Worm (Caenorhabditis elegans): ENCODE results near the gene F36H9.10.

DNA sequence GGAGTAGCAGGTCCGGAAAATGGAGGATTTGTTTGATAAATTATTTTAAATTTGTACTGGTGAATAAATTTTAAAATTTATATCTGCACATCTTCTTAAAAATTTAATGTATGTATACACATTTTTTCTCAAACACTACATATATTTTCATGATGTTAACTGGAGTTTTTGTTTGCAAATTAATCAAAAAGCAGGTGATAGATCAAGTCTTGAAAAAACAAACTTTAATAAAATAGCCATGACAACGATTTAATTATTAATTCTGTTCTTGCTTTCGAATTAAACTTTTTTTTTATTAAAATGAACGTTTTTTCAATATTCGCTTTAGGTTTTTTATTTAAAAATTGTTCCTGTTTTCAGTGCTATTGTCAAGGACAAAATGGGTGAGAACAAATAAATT, 3.8 kb upstream of the F36H9.10 start, which contains the start of gene F36H9.1:
- TF ChIP-seq elt-3 (tag; optimal IDR thresholded peaks at IDR 0.05) (no peak), mdl-1 (tag; optimal IDR thresholded peaks at IDR 0.05) (no peak), aly-2 (tag; optimal IDR thresholded peaks at IDR 0.05) (no peak), elt-1 (tag; optimal IDR thresholded peaks at IDR 0.05) (no peak), ceh-82 (tag; optimal IDR thresholded peaks at IDR 0.05) (no peak), snpc-4 (tag; optimal IDR thresholded peaks at IDR 0.05) (no peak), unc-62 (GFP tag; optimal IDR thresholded peaks at IDR 0.05) (no peak), ceh-16 (tag; optimal IDR thresholded peaks at IDR 0.05) (no peak)
